Fruit fly (Drosophila melanogaster) whole organism, wandering third instar larva: ENCODE data around the gene Fancl.

Experiments used
- CG9705 ChIP-seq: fragments of 200-800 bp; sonication (Bioruptor generic); optimal IDR thresholded peaks from 2 replicates; lab custom pipeline; 2018; ENCODE audit warnings: missing biosample characterization, mild to moderate bottlenecking, missing genetic modification characterization
- Jra ChIP-seq: sonication (Bioruptor generic); optimal IDR thresholded peaks from 2 replicates; lab custom pipeline; 2016; ENCODE audit warnings: missing biosample characterization, missing genetic modification characterization
- h ChIP-seq: fragments of 200-800 bp; sonication (Bioruptor generic); optimal IDR thresholded peaks from 3 replicates; lab custom pipeline; 2016; ENCODE audit warnings: missing biosample characterization, mild to moderate bottlenecking, missing genetic modification characterization

DNA sequence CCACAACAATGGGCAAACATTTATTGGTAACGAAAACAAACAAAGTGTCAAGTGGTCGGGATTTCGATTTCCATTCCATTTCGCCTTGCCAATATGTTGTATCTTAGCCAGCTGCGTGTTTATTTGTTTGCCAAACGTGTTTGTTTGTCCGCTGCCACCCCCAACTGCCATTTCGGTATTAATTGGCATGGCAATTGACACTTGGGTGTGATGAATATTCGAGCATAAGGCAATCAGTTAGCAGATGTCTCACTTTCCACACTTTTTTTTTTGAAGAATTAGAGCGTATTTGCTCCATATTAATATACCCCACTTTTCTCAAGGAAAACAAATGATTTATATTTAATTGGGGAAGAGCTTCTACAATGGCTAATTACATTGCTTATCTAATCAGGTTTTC lies 21.2 kb downstream of the Fancl start:
- no peak for TF ChIP-seq CG9705 (GFP tag; lab: Kevin White, UChicago)
- TF ChIP-seq h (GFP tag; lab: Kevin White, UChicago), result no peak
- TF ChIP-seq Jra, result no peak
